Worm (Caenorhabditis elegans): ENCODE results near the gene K03H9.3.

DNA sequence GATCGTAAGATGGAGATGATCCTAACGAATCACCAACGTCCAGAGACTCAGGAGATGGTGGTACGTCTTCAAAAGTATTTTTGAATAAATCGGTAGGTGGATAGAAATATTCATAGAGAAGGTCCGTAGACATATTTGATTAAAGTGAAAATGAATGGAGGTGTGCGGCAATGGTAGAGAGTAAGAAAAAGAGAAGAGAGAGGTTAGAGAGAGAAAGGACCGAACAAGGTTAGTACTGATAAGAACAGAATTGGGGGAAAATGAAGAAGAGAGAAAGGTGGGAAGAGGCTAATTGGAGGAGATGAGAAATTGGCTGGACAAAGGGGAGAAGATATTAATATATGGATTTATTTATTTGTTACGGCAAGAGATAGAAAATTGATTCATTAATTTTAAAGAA, 26.7 kb downstream of the K03H9.3 start, which contains the start of gene nhr-22:
- no peak for TF ChIP-seq mml-1 (tag; optimal IDR thresholded peaks at IDR 0.05)
- no peak for TF ChIP-seq ztf-4 (tag; optimal IDR thresholded peaks at IDR 0.05)
- no peak for TF ChIP-seq lin-39 (tag; optimal IDR thresholded peaks at IDR 0.05)
- TF ChIP-seq fkh-2 (tag; optimal IDR thresholded peaks at IDR 0.05), result no peak
- no peak for TF ChIP-seq fkh-10 (GFP tag; optimal IDR thresholded peaks at IDR 0.05)
- TF ChIP-seq skn-1 (tag; optimal IDR thresholded peaks at IDR 0.05), result no peak
